Worm (Caenorhabditis elegans): ENCODE data around the gene cnt-2.
A peak's percentile ranks its signal among the peaks of the same experiment; 100 is the strongest.

The cnt-2 gene

DNA sequence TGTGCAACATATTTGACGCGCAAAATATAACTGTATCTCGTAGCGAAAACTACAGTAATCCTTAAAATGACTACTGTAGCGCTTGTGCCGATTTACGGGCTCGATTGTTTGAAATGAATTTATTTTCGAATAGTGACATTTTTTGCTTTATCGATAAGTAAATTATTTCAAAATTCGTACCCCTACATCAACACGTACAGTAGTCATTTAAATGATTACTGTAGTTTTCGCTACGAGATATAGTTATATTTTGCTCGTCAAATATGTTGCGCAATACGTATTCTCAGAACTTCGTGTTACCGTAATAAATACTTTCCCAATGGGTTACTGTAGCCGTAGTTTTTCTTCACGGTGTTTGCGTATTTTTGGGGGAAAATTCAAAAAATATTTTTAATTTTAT is 2.0 kb upstream of the cnt-2 start:
- TF ChIP-seq sea-1 (GFP tag; conservative IDR thresholded peaks at IDR 0.05): no peak
- no peak for TF ChIP-seq ama-1 (optimal IDR thresholded peaks at IDR 0.05)
- no peak for TF ChIP-seq flt-1 (GFP tag; IDR thresholded peaks at IDR 0.05)
- no peak for TF ChIP-seq F13C5.2 (tag; optimal IDR thresholded peaks at IDR 0.05)
- no peak for TF ChIP-seq hnd-1 (tag; optimal IDR thresholded peaks at IDR 0.05)
- no peak for TF ChIP-seq ets-7 (tag; optimal IDR thresholded peaks at IDR 0.05)
- no peak for TF ChIP-seq hmg-4 (GFP tag; optimal IDR thresholded peaks at IDR 0.05)
- TF ChIP-seq scrt-1 (GFP tag; IDR thresholded peaks at IDR 0.05): no peak
- TF ChIP-seq tbx-37 (GFP tag; conservative IDR thresholded peaks at IDR 0.05): no peak
- no peak for TF ChIP-seq pes-1 (GFP tag; IDR thresholded peaks at IDR 0.05)
- TF ChIP-seq hmbx-1 (tag; optimal IDR thresholded peaks at IDR 0.05): no peak
- TF ChIP-seq aly-1 (tag; optimal IDR thresholded peaks at IDR 0.05): no peak
- no peak for TF ChIP-seq ceh-36 (tag; optimal IDR thresholded peaks at IDR 0.05)
- TF ChIP-seq tra-4 (tag; optimal IDR thresholded peaks at IDR 0.05): no peak

DNA sequence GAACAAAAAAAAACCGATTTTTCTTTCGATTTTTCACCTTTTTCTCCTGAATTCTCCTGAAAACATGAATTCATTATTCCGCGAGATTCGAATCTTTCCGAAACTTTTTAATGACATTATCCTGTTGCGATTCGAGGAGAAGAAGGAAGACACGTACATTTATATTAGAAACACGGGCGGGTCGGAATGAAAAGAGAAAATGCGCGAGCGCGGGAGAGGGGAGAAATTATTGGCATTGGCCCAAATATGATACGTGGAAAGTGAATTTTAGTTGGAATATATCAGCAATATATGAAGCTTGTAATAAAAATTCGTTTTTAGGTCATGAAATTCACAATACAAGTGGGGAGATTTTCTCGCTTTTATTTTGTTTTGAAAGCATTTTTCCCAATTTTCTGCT is 1.3 kb upstream of the cnt-2 start:
- TF ChIP-seq hmbx-1 (tag; optimal IDR thresholded peaks at IDR 0.05) (no peak), aly-1 (tag; optimal IDR thresholded peaks at IDR 0.05) (no peak), B0310.2 (tag; optimal IDR thresholded peaks at IDR 0.05) (no peak), hnd-1 (tag; optimal IDR thresholded peaks at IDR 0.05) (no peak), tbx-11 (GFP tag; IDR thresholded peaks at IDR 0.05) (no peak), tbx-37 (GFP tag; conservative IDR thresholded peaks at IDR 0.05) (no peak), hmg-4 (GFP tag; optimal IDR thresholded peaks at IDR 0.05) (no peak)

DNA sequence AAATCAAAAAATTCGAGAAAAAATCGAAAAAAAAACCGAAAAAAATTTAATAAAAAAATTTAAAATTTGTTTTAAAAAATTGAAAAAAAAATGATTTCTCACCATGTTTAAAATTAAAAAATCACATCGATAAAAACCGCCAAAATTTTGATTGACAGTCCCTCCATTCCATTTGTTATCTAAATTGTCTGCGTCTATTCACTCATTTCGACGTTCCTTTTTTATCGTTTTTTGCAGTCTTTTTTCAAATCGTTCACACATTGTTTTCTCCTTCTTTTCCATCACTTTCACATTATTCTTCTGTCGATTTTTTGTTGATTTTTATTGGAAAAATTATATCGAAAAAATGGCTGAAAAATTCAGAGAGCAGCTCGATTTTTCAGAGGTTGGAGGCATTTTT is 1.3 kb downstream of the cnt-2 start:
- TF ChIP-seq pes-1 (GFP tag; IDR thresholded peaks at IDR 0.05) (no peak), hmg-4 (GFP tag; optimal IDR thresholded peaks at IDR 0.05) (no peak), aly-1 (tag; optimal IDR thresholded peaks at IDR 0.05) (no peak), tbx-37 (GFP tag; conservative IDR thresholded peaks at IDR 0.05) (no peak), flt-1 (GFP tag; IDR thresholded peaks at IDR 0.05) (no peak), sea-1 (GFP tag; conservative IDR thresholded peaks at IDR 0.05) (no peak), hnd-1 (tag; optimal IDR thresholded peaks at IDR 0.05) (no peak), ceh-36 (tag; optimal IDR thresholded peaks at IDR 0.05) (no peak), ama-1 (optimal IDR thresholded peaks at IDR 0.05) (no peak), B0310.2 (tag; optimal IDR thresholded peaks at IDR 0.05) (no peak), scrt-1 (GFP tag; IDR thresholded peaks at IDR 0.05) (no peak), F13C5.2 (tag; optimal IDR thresholded peaks at IDR 0.05) (no peak), tra-4 (tag; optimal IDR thresholded peaks at IDR 0.05) (no peak), tbx-11 (GFP tag; IDR thresholded peaks at IDR 0.05) (no peak), ets-7 (tag; optimal IDR thresholded peaks at IDR 0.05) (no peak)

DNA sequence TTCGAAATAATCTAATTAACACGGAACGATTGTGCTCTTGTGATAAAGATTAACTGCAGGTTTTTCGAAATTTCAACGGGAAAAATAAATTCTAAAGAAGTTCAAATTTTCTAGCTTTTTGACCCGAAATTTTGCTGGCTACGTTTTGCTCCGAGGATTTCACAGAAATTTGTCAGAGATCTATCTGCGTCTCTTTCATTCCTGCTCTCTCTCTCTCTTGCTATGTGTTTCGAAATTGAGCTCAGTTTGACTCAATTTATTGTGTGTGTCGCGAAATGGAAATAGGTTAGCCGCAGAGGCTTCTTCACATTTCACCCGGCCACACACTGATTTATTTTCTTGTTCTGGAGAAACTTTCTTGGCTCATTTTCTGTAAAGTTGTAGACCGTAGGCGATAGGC is 2.8 kb downstream of the cnt-2 start:
- TF ChIP-seq tbx-37 (GFP tag; conservative IDR thresholded peaks at IDR 0.05): no peak
- TF ChIP-seq ceh-13 (GFP tag; optimal IDR thresholded peaks at IDR 0.05): no peak

DNA sequence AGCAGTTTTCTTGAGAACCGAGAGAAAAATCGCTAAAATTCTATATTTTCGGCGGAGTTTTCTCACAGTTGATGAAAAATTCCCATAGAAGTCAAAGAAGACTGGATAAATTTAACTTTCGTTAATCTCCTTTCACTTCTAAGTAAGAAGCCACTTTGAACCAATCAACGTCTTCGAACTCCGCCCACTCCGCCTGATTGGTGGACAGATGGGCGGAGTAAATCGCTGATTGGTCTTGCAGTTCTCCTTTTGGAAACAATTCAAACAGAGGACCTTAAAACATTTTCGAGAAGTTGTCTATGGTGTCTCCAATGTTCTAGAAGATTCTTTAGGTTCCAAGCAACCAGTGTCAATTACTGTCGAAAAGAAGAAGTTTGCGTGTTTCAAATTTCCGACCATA is 3.6 kb downstream of the cnt-2 start:
- TF ChIP-seq tbx-11 (GFP tag; IDR thresholded peaks at IDR 0.05): no peak
- TF ChIP-seq ceh-13 (GFP tag; optimal IDR thresholded peaks at IDR 0.05): no peak
- TF ChIP-seq hmg-4 (GFP tag; optimal IDR thresholded peaks at IDR 0.05): no peak

DNA sequence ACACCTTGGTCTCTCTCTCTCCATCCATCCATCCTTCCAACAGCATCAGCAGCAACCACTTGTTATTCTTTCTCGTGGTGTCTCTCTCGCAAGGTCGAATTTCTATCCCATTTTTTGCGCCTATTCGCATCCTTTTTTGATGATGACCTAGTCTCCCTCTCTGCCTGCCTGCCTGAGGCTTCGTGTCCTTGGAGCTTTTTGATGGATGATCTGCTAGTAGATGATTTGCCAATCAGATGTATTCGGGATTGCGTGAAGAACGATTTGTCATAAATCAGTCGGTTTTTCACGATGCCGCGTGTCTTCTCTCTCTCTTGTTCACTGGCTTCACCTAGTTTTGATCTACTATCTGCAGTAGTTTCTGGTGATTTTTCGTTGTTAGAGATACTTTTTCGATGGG is 6.5 kb downstream of the cnt-2 start:
- no peak for TF ChIP-seq F13C5.2 (tag; optimal IDR thresholded peaks at IDR 0.05)

DNA sequence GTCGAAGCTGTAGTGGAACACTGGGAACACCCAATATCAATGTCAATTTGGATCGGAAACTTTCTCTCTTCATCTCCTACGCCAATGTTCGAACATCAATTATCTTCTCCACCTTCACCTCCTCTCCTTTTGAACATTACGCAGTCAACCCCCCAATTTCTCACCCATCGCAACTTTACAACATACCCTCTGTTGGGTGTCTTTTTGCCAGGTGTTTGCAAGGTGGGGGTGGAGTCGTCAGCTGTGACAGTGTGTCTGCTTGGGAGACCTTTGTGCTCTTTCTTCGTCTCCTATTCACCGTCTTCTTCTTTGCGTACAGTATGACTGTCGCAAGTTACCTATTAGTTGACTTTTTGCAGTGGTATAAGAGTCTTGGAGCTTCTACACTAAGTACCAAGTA is 11.8 kb downstream of the cnt-2 start:
- TF ChIP-seq tbx-11 (GFP tag; IDR thresholded peaks at IDR 0.05) (no peak), sea-1 (GFP tag; conservative IDR thresholded peaks at IDR 0.05) (peak; percentile 58), ceh-13 (GFP tag; optimal IDR thresholded peaks at IDR 0.05) (no peak), pes-1 (GFP tag; IDR thresholded peaks at IDR 0.05) (no peak), hmg-4 (GFP tag; optimal IDR thresholded peaks at IDR 0.05) (peak; percentile 53), aly-1 (tag; optimal IDR thresholded peaks at IDR 0.05) (no peak)

DNA sequence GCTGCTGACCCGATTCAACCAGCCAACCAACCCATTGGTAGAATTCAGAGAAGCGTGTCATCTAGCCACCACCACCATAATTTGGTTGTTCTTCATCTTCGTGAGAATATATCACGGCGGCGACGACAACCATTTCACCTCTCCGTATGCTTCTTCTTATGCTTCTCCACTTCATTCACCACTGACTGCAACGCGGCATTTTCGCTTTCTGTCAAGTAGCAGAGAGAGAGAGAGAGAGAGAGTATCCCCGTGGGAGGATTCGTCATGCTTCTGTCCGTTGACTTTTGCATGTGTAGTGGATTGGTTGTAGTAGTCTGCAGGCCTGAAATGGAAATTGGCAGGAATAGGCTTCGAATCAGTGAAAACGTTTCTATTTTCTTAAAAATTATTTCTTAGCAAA is 17.1 kb downstream of the cnt-2 start:
- TF ChIP-seq B0310.2 (tag; optimal IDR thresholded peaks at IDR 0.05) (no peak), ama-1 (optimal IDR thresholded peaks at IDR 0.05) (no peak), tbx-37 (GFP tag; conservative IDR thresholded peaks at IDR 0.05) (no peak), ets-7 (tag; optimal IDR thresholded peaks at IDR 0.05) (no peak), F13C5.2 (tag; optimal IDR thresholded peaks at IDR 0.05) (no peak), tbx-11 (GFP tag; IDR thresholded peaks at IDR 0.05) (no peak), hmbx-1 (tag; optimal IDR thresholded peaks at IDR 0.05) (no peak), aly-1 (tag; optimal IDR thresholded peaks at IDR 0.05) (no peak), hmg-4 (GFP tag; optimal IDR thresholded peaks at IDR 0.05) (no peak), hnd-1 (tag; optimal IDR thresholded peaks at IDR 0.05) (no peak), flt-1 (GFP tag; IDR thresholded peaks at IDR 0.05) (no peak), scrt-1 (GFP tag; IDR thresholded peaks at IDR 0.05) (no peak), ceh-36 (tag; optimal IDR thresholded peaks at IDR 0.05) (no peak), tra-4 (tag; optimal IDR thresholded peaks at IDR 0.05) (no peak), pes-1 (GFP tag; IDR thresholded peaks at IDR 0.05) (no peak), sea-1 (GFP tag; conservative IDR thresholded peaks at IDR 0.05) (no peak), ceh-13 (GFP tag; optimal IDR thresholded peaks at IDR 0.05) (no peak)

DNA sequence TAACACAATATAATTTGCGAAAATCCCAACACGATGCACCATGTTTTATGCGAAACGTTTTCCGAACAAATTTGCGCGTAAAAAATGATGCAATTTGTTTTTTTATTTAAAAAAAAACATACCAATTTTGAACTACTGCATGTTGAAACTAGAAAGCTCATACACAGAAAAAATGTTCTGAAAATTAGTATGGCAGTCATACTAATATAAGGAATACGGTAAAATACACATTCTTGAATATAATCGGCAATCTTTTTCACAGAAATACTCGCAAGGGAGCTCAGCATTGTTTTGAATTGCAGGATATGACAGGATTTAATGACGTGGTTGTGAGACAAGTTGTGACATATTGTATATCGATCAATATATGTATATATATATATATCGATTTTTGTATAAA is 24.2 kb downstream of the cnt-2 start, which contains the start of gene Y39A1A.16:
Gene Y39A1A.16, plus strand, starts transcription at position 301 of the 400 bp plus-strand sequence.
- TF ChIP-seq pes-1 (GFP tag; IDR thresholded peaks at IDR 0.05) (no peak), sea-1 (GFP tag; conservative IDR thresholded peaks at IDR 0.05) (no peak)
